Fruit fly (Drosophila melanogaster) whole organism, adult: ENCODE measurements around the gene AIF.
A peak's percentile ranks its signal among the peaks of the same experiment; 100 is the strongest.

ENCODE experiments used
- CG11617 ChIP-seq: fragments of 200-800 bp; sonication (Bioruptor generic); optimal IDR thresholded peaks from 2 replicates; lab custom pipeline; 2017; ENCODE audit warnings: mild to moderate bottlenecking, missing biosample characterization, missing genetic modification reagents, missing genetic modification characterization
- CG12768 ChIP-seq: fragments of 200-800 bp; sonication (Bioruptor generic); optimal IDR thresholded peaks from 2 replicates; lab custom pipeline; 2017; ENCODE audit warnings: missing biosample characterization, missing genetic modification characterization, mild to moderate bottlenecking, moderate library complexity, missing genetic modification reagents
- CG14711 ChIP-seq: fragments of 200-800 bp; sonication (Bioruptor generic); optimal IDR thresholded peaks from 2 replicates; lab custom pipeline; 2018; ENCODE audit warnings: missing biosample characterization, mild to moderate bottlenecking, missing genetic modification characterization, moderate library complexity
- CG1620 ChIP-seq: fragments of 200-800 bp; sonication (Bioruptor generic); optimal IDR thresholded peaks from 2 replicates; lab custom pipeline; 2016; ENCODE audit warnings: missing biosample characterization, missing genetic modification characterization
- CG33017 ChIP-seq: fragments of 200-800 bp; sonication (Bioruptor generic); optimal IDR thresholded peaks from 2 replicates; lab custom pipeline; 2018; ENCODE audit warnings: missing biosample characterization, mild to moderate bottlenecking, missing genetic modification characterization, moderate library complexity
- CG5204 ChIP-seq: fragments of 200-800 bp; sonication (Bioruptor generic); optimal IDR thresholded peaks from 2 replicates; lab custom pipeline; 2016; ENCODE audit warnings: missing biosample characterization, missing genetic modification characterization
- CG7045 ChIP-seq: fragments of 200-800 bp; sonication (Bioruptor generic); optimal IDR thresholded peaks from 2 replicates; lab custom pipeline; 2017; ENCODE audit warnings: missing biosample characterization, mild to moderate bottlenecking, missing genetic modification characterization
- CG7101 ChIP-seq: fragments of 200-800 bp; sonication (Bioruptor generic); optimal IDR thresholded peaks from 2 replicates; lab custom pipeline; 2018; ENCODE audit warnings: missing biosample characterization, mild to moderate bottlenecking, missing genetic modification characterization, moderate library complexity
- Clk ChIP-seq: fragments of 200-800 bp; sonication (Bioruptor generic); optimal IDR thresholded peaks from 2 replicates; lab custom pipeline; 2017; ENCODE audit warnings: missing biosample characterization, missing genetic modification characterization
- Crg-1 ChIP-seq: fragments of 200-800 bp; sonication (Bioruptor generic); optimal IDR thresholded peaks from 2 replicates; lab custom pipeline; 2016; ENCODE audit warnings: missing biosample characterization, missing genetic modification characterization
- Hr96 ChIP-seq: fragments of 200-800 bp; sonication (Bioruptor generic); optimal IDR thresholded peaks from 2 replicates; lab custom pipeline; 2016; ENCODE audit warnings: missing biosample characterization, missing genetic modification characterization
- Mnt ChIP-seq: fragments of 200-800 bp; sonication (Bioruptor generic); optimal IDR thresholded peaks from 2 replicates; lab custom pipeline; 2016; ENCODE audit warnings: missing biosample characterization, mild to moderate bottlenecking, missing genetic modification characterization
- bab1 ChIP-seq: fragments of 200-800 bp; sonication (Bioruptor generic); optimal IDR thresholded peaks from 3 replicates; lab custom pipeline; 2019; ENCODE audit warnings: missing biosample characterization, mild to moderate bottlenecking, missing genetic modification characterization, moderate library complexity
- cic ChIP-seq: fragments of 200-800 bp; sonication (Bioruptor generic); optimal IDR thresholded peaks from 2 replicates; lab custom pipeline; 2017; ENCODE audit warnings: missing biosample characterization, mild to moderate bottlenecking, missing genetic modification characterization, moderate library complexity
- cnc ChIP-seq, 2 experiments: fragments of >200 bp; optimal IDR thresholded peaks; 2 replicates each; lab custom pipeline; 2017
- kay ChIP-seq: fragments of 200-800 bp; sonication (Bioruptor generic); peaks from one replicate; lab custom pipeline; 2016; ENCODE audit warnings: missing biosample characterization, missing genetic modification characterization, borderline replicate concordance
- ovo ChIP-seq: fragments of 200-800 bp; sonication (Bioruptor generic); optimal IDR thresholded peaks from 2 replicates; lab custom pipeline; 2016; ENCODE audit warnings: missing biosample characterization, missing genetic modification characterization
- pad ChIP-seq: fragments of 200-800 bp; sonication (Bioruptor generic); optimal IDR thresholded peaks from 3 replicates; lab custom pipeline; 2017; ENCODE audit warnings: missing biosample characterization, missing genetic modification characterization, mild to moderate bottlenecking, moderate library complexity, missing genetic modification reagents
- tj ChIP-seq: fragments of 200-800 bp; sonication (Bioruptor generic); optimal IDR thresholded peaks from 3 replicates; lab custom pipeline; 2017; ENCODE audit warnings: missing biosample characterization, mild to moderate bottlenecking, missing genetic modification characterization, moderate library complexity
- toe ChIP-seq: fragments of 200-800 bp; sonication (Bioruptor generic); optimal IDR thresholded peaks from 2 replicates; lab custom pipeline; 2016; ENCODE audit warnings: missing biosample characterization, missing genetic modification characterization

Gene AIF

DNA sequence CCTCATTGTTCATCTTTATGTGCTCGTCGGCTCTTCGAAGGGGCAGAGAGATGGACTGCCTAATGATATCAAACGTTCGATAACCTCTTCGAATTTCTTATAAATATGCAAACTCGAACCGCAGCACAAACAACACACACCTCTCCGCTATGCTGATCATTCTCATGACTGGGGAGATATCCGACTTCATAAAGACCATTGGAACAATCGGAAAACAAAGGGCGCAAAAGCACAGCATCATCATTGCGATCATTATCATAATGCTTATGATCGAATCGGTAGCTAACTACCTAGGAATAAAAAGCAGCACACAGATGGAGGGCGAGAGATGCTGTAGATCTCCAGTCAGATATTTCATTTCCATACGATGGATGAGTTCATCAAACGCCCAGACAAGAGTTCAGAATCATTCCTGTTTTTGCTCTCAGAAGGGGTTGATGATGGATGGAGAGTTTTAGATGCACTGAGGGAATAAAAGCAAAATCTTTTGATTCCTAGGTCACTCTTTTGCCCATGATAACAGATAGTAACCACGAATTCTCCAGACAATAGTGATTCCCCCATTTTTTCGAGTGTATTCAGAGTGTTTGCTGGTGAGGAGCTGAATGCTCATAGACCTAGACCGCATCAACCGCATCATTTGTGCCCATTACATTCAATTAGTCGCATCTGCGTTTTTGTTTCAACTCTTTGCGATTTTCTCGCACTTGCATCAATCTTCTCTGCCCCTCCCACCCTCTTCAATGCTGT lies 15.6 kb downstream of the AIF start:
- TF ChIP-seq Hr96 (GFP tag; lab: Kevin White, UChicago) (no peak), CG7045 (GFP tag; lab: Kevin White, UChicago) (no peak), CG1620 (no peak), CG12768 (GFP tag; lab: Kevin White, UChicago) (no peak), CG7101 (tag; lab: Kevin White, UChicago) (no peak), bab1 (no peak), Clk (GFP tag; lab: Kevin White, UChicago) (no peak)

DNA sequence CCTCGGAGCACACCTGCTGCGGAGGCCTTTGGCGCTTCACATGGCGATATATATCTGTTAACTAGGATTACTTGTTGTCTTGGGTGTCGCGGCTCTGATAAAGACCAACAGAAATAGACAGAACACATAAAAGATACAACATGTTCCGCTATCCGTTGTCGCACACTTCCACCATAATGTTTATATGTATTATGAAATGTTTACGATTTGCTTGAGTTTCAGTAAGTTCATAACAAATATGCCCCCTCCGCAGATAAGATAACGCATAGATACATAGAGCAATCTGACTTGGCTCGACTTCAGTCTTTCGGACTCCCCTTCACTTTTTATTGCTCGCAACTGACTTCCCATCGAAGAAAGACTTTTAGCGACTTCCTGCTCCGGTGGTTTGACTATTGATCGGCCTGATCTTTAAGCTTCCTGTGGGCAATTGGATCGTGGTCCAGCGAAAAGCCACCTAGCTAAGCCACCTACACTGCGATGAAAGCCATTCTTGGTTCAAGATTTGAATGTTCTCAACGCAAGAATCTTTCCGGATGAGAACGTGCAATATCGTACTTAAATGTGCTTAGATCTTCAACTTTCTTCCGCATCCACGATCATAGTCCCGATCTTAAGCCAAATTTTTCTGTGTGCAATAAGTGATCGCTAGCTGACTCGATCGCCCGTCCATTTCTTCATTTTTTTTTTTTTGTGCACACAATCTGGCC lies 16.8 kb downstream of the AIF start:
- no peak for TF ChIP-seq CG14711 (tag; lab: Kevin White, UChicago)
- no peak for TF ChIP-seq kay (GFP tag; lab: Kevin White, UChicago)
- TF ChIP-seq Crg-1 (GFP tag; lab: Kevin White, UChicago) = no peak
- no peak for TF ChIP-seq CG7045 (GFP tag; lab: Kevin White, UChicago)
- no peak for TF ChIP-seq Hr96 (GFP tag; lab: Kevin White, UChicago)
- TF ChIP-seq CG12768 (GFP tag; lab: Kevin White, UChicago) = no peak
- TF ChIP-seq cnc (optimal IDR thresholded peaks at IDR 0.05; lab: Kevin White, UChicago) = no peak
- no peak for TF ChIP-seq CG5204 (GFP tag; lab: Kevin White, UChicago)
- TF ChIP-seq cic (GFP tag; lab: Kevin White, UChicago) = no peak

DNA sequence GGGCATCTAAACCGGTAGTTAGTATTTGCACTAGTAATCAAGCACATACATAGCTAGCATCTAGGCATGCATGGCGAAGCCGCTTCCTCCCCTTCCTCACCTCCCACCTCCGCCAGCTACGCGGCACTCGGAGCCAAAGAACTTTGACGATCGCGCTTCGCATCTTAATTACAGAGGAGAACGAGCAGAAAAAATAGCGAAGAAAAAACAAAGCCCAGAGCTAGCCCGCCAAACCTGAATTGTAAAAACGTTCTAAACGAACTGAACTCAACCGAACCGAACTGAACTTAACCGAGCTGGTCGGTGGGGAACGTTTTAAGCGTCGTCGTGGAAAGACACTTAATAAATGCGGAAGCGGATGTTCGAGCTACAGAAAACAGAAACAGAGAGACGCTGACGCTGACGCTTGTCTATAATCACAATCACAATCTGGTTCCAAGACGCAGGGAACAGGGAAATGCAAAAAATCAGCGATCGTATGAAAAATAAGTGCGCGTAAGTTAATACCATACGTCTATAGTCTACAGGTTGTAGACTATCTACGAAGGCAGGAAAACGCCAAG lies 17.4 kb downstream of the AIF start:
- no peak for TF ChIP-seq CG12768 (GFP tag; lab: Kevin White, UChicago)
- peak; percentile 32 for TF ChIP-seq ovo (GFP tag; lab: Kevin White, UChicago)
- peak; percentile 35 for TF ChIP-seq cic (GFP tag; lab: Kevin White, UChicago)
- TF ChIP-seq kay (GFP tag; lab: Kevin White, UChicago) = peak; percentile 34

DNA sequence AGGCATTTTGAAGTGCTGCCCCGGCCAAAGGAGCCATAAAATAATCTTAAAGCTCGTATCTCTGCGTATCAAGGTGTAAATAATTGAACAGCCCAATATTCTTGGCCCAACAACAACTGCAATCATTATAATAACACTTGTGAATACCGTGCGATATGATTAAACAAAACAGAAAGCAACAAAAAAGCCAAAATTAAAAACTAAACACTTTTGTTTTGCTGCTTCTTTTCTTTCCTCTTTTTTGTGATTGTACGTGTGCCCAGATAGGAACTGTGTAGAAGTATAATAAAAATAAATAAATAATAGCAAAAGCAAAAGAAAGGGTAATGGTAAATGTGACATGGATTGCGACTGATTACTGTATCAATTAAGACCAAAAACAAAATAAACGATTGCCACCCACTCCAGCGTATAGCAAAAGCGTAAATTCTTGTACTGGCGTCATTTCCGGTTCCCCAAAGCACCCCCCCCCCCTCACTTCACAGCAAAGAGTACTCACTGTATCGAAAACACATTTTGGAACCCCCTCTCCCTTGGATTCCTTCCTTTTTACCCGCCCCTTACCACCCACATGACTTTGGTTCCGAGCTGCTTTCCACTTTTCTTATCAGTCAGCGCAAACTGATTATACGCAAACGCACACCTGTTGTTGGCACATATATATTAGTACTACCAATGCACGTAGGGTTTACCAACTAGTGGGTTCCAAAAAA lies 20.0 kb downstream of the AIF start:
- TF ChIP-seq tj = peak; percentile 42
- TF ChIP-seq CG1620 = no peak
- TF ChIP-seq CG7045 (GFP tag; lab: Kevin White, UChicago) = no peak
- no peak for TF ChIP-seq bab1
- no peak for TF ChIP-seq CG14711 (tag; lab: Kevin White, UChicago)
- TF ChIP-seq toe (GFP tag; lab: Kevin White, UChicago) = no peak
- no peak for TF ChIP-seq pad (GFP tag; lab: Kevin White, UChicago)
- no peak for TF ChIP-seq cnc (optimal IDR thresholded peaks at IDR 0.05; lab: Kevin White, UChicago)
- TF ChIP-seq ovo (GFP tag; lab: Kevin White, UChicago) = peak; percentile 27
- TF ChIP-seq Mnt (GFP tag; lab: Kevin White, UChicago) = peak; percentile 39
- no peak for TF ChIP-seq Crg-1 (GFP tag; lab: Kevin White, UChicago)
- TF ChIP-seq CG5204 (GFP tag; lab: Kevin White, UChicago) = no peak
- no peak for TF ChIP-seq Clk (GFP tag; lab: Kevin White, UChicago)
- peak; percentile 93 for TF ChIP-seq cic (GFP tag; lab: Kevin White, UChicago)
- TF ChIP-seq kay (GFP tag; lab: Kevin White, UChicago) = peak; percentile 70
- peak; percentile 16 for TF ChIP-seq CG12768 (GFP tag; lab: Kevin White, UChicago)
- no peak for TF ChIP-seq CG33017 (tag; lab: Kevin White, UChicago)
- TF ChIP-seq CG7101 (tag; lab: Kevin White, UChicago) = peak; percentile 29
- no peak for TF ChIP-seq Hr96 (GFP tag; lab: Kevin White, UChicago)
- TF ChIP-seq CG11617 = peak; percentile 35

DNA sequence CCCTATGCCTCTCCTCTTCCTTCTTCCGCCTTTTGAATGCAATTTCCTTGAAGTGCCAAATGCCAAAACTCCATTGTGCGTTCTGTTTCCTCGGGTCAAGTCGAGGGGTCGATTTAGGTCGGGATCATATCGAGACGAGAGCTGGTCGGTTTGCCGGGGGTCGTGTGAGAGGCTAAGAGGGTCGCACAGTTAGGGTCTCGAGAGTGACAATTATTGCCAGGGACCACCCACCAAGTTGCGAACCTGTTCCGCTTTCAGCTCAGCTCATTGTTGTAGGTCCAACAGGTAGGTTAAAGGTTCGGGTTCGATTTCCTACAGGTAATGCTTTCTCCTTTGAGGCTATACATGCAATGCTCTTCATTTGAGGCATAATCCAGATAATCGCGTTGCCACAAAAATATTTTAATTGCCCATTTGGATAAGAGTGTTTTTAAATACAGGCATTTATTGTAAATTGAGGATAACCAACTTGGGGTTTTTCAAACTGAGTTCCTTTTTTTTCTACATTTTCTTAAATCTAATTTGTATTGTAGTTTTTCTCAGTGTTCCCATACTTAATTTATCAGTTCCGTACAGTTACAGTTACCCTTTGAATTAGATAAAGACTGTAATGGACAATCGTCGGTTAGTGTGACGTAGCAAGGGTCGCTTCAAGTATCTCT lies 21.0 kb downstream of the AIF start:
- TF ChIP-seq CG1620 = no peak
- TF ChIP-seq CG12768 (GFP tag; lab: Kevin White, UChicago) = no peak
- no peak for TF ChIP-seq CG11617
- TF ChIP-seq ovo (GFP tag; lab: Kevin White, UChicago) = peak; percentile 9
- TF ChIP-seq CG14711 (tag; lab: Kevin White, UChicago) = no peak
- TF ChIP-seq Crg-1 (GFP tag; lab: Kevin White, UChicago) = no peak
